Worm (Caenorhabditis elegans) whole organism, L2 larva: ENCODE measurements around the gene T26A5.6.
A peak's percentile ranks its signal among the peaks of the same experiment; 100 is the strongest.

Experiments used
- F13H6.1 ChIP-seq: sonication (generic microtip); optimal IDR thresholded peaks from 2 replicates; lab custom pipeline; 2016; ENCODE audit warnings: missing genetic modification characterization, missing compliant biosample characterization
- Y55F3AM.14 ChIP-seq: fragments of 200-800 bp; sonication (Bioruptor generic); optimal IDR thresholded peaks from 2 replicates; lab custom pipeline; 2018; ENCODE audit warnings: mild to moderate bottlenecking, missing genetic modification characterization, missing compliant biosample characterization
- ZK546.5 ChIP-seq: sonication (generic microtip); optimal IDR thresholded peaks from 2 replicates; lab custom pipeline; 2017; ENCODE audit warnings: missing biosample characterization, missing genetic modification characterization
- alr-1 ChIP-seq: fragments of 150-350 bp; optimal IDR thresholded peaks from 2 replicates; lab custom pipeline; 2014; ENCODE audit warnings: missing biosample characterization, missing genetic modification characterization
- ama-1 ChIP-seq: fragments of 150-350 bp; optimal IDR thresholded peaks from 2 replicates; lab custom pipeline; 2018; ENCODE audit warnings: inconsistent platforms
- blmp-1 ChIP-seq: sonication (generic microtip); optimal IDR thresholded peaks from 2 replicates; lab custom pipeline; 2017; ENCODE audit warnings: missing genetic modification characterization, mild to moderate bottlenecking, missing compliant biosample characterization, antibody characterized with exemption, moderate library complexity; ENCODE audit not compliant: insufficient read depth
- ceh-16 ChIP-seq: fragments of 150-350 bp; optimal IDR thresholded peaks from 2 replicates; lab custom pipeline; 2014; ENCODE audit warnings: missing biosample characterization, missing genetic modification characterization
- crh-2 ChIP-seq: sonication (generic microtip); optimal IDR thresholded peaks from 2 replicates; lab custom pipeline; 2017; ENCODE audit warnings: missing biosample characterization, missing genetic modification characterization
- dmd-4 ChIP-seq: sonication (generic microtip); optimal IDR thresholded peaks from 2 replicates; lab custom pipeline; 2017; ENCODE audit warnings: missing biosample characterization, missing genetic modification characterization
- elt-1 ChIP-seq: fragments of 150-350 bp; optimal IDR thresholded peaks from 2 replicates; lab custom pipeline; 2014; ENCODE audit warnings: missing biosample characterization, missing genetic modification characterization
- elt-3 ChIP-seq: sonication (generic microtip); optimal IDR thresholded peaks from 2 replicates; lab custom pipeline; 2017; ENCODE audit warnings: missing biosample characterization, missing genetic modification characterization
- fos-1 ChIP-seq: fragments of 150-350 bp; optimal IDR thresholded peaks from 2 replicates; lab custom pipeline; 2014; ENCODE audit warnings: missing biosample characterization, missing genetic modification characterization
- gmeb-1 ChIP-seq: fragments of 150-350 bp; optimal IDR thresholded peaks from 2 replicates; lab custom pipeline; 2014; ENCODE audit warnings: missing biosample characterization, missing genetic modification characterization
- lin-13 ChIP-seq: fragments of 150-350 bp; optimal IDR thresholded peaks from 2 replicates; lab custom pipeline; 2014; ENCODE audit warnings: missing biosample characterization, missing genetic modification reagents, missing genetic modification characterization
- lin-39 ChIP-seq: fragments of 150-350 bp; optimal IDR thresholded peaks from 2 replicates; lab custom pipeline; 2014; ENCODE audit warnings: missing biosample characterization, missing genetic modification reagents, missing genetic modification characterization
- lsy-2 ChIP-seq, 2 experiments: fragments of 150-350 bp in 1 of 2; sonication (generic microtip) in 1 of 2; optimal IDR thresholded peaks; 2 replicates each; lab custom pipeline; 2014 to 2017; ENCODE audit warnings: missing biosample characterization in 2 of 2, missing genetic modification characterization in 2 of 2
- mab-5 ChIP-seq: fragments of 150-350 bp; optimal IDR thresholded peaks from 2 replicates; lab custom pipeline; 2014; ENCODE audit warnings: missing biosample characterization, missing genetic modification characterization
- mbf-1 ChIP-seq: sonication (generic microtip); optimal IDR thresholded peaks from 2 replicates; lab custom pipeline; 2017; ENCODE audit warnings: missing biosample characterization, missing genetic modification characterization
- mdl-1 ChIP-seq, 2 experiments: fragments of 150-350 bp in 1 of 2; sonication (generic microtip) in 1 of 2; optimal IDR thresholded peaks; 2 replicates each; lab custom pipeline; 2017; ENCODE audit warnings: missing biosample characterization in 2 of 2, missing genetic modification characterization in 2 of 2
- nhr-11 ChIP-seq: fragments of 150-350 bp; optimal IDR thresholded peaks from 2 replicates; lab custom pipeline; 2014; ENCODE audit warnings: missing biosample characterization, missing genetic modification characterization
- nhr-12 ChIP-seq: fragments of 150-350 bp; optimal IDR thresholded peaks from 2 replicates; lab custom pipeline; 2014; ENCODE audit warnings: missing biosample characterization, missing genetic modification characterization
- nhr-129 ChIP-seq: fragments of 150-350 bp; optimal IDR thresholded peaks from 2 replicates; lab custom pipeline; 2014; ENCODE audit warnings: missing biosample characterization, missing genetic modification characterization
- nhr-21 ChIP-seq: fragments of 150-350 bp; optimal IDR thresholded peaks from 2 replicates; lab custom pipeline; 2014; ENCODE audit warnings: missing biosample characterization, missing genetic modification characterization
- nhr-23 ChIP-seq: fragments of 150-350 bp; optimal IDR thresholded peaks from 2 replicates; lab custom pipeline; 2014; ENCODE audit warnings: missing biosample characterization, missing genetic modification reagents, missing genetic modification characterization
- nhr-237 ChIP-seq: fragments of 150-350 bp; optimal IDR thresholded peaks from 2 replicates; lab custom pipeline; 2014; ENCODE audit warnings: missing biosample characterization, missing genetic modification characterization
- nhr-6 ChIP-seq: fragments of 150-350 bp; optimal IDR thresholded peaks from 2 replicates; lab custom pipeline; 2014; ENCODE audit warnings: missing biosample characterization, missing genetic modification characterization
- nhr-77 ChIP-seq: fragments of 150-350 bp; optimal IDR thresholded peaks from 2 replicates; lab custom pipeline; 2014; ENCODE audit warnings: missing biosample characterization, missing genetic modification characterization
- peb-1 ChIP-seq: fragments of 150-350 bp; optimal IDR thresholded peaks from 2 replicates; lab custom pipeline; 2014; ENCODE audit warnings: missing biosample characterization, missing genetic modification characterization
- sma-3 ChIP-seq: sonication (generic microtip); optimal IDR thresholded peaks from 2 replicates; lab custom pipeline; 2016; ENCODE audit warnings: missing genetic modification reagents, missing genetic modification characterization, missing compliant biosample characterization
- sma-9 ChIP-seq, 2 experiments: fragments of 150-350 bp in 1 of 2; sonication (generic microtip) in 1 of 2; optimal IDR thresholded peaks; 2 replicates each; lab custom pipeline; 2014 to 2016; ENCODE audit warnings: missing genetic modification characterization in 2 of 2, mild to moderate bottlenecking in 1 of 2, missing biosample characterization in 1 of 2, missing compliant biosample characterization in 1 of 2, missing genetic modification reagents in 1 of 2, moderate library complexity in 1 of 2
- unc-39 ChIP-seq: fragments of 150-350 bp; optimal IDR thresholded peaks from 2 replicates; lab custom pipeline; 2014; ENCODE audit warnings: missing biosample characterization, missing genetic modification characterization
- unc-55 ChIP-seq: fragments of 150-350 bp; sonication (generic microtip); optimal IDR thresholded peaks from 3 replicates; lab custom pipeline; 2014; ENCODE audit warnings: missing biosample characterization, missing genetic modification reagents, missing genetic modification characterization
- zag-1 ChIP-seq: fragments of 150-350 bp; optimal IDR thresholded peaks from 2 replicates; lab custom pipeline; 2014; ENCODE audit warnings: missing biosample characterization, missing genetic modification characterization
- ztf-1 ChIP-seq: fragments of 200-800 bp; sonication (Bioruptor generic); conservative IDR thresholded peaks from 2 replicates; pipeline ENCODE4 v1.3.6; 2022; ENCODE audit warnings: missing genetic modification characterization, missing compliant biosample characterization
- ztf-11 ChIP-seq: sonication (generic microtip); optimal IDR thresholded peaks from 2 replicates; lab custom pipeline; 2017; ENCODE audit warnings: missing biosample characterization, missing genetic modification characterization
- ztf-4 ChIP-seq: fragments of 150-350 bp; optimal IDR thresholded peaks from 2 replicates; lab custom pipeline; 2014; ENCODE audit warnings: missing biosample characterization, missing genetic modification characterization

The T26A5.6 gene

DNA sequence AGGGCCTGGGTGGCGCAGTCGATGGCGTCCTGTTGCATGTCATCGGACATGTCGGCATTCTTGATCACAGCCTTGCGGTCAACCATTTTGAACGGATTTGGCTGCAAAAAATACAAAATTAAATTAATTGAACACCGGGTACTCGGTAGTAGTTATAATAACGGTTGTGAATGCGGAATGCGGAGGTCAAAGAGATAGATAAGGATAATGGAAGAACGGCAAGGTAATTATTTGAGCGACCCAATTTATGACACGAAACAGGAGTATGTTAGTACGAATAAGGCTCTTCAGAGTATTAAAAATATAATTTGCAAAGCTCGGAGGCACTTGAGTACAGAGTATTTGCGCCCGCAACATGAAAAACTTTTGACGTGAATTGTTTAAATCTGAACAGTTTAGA, 13.2 kb upstream of the T26A5.6 start, which contains the start of gene dlc-1:
Gene dlc-1 (minus strand): TSS at position 101 of the 400 bp plus-strand sequence.
- TF ChIP-seq elt-3: no peak
- no peak for TF ChIP-seq ZK546.5 (tag; lab: Kevin White, UChicago)
- no peak for TF ChIP-seq ama-1 (lab: Kevin White, UChicago)
- no peak for TF ChIP-seq alr-1 (tag; lab: Kevin White, UChicago)
- TF ChIP-seq nhr-23 (tag; lab: Kevin White, UChicago): no peak
- no peak for TF ChIP-seq unc-39 (tag; lab: Kevin White, UChicago)
- no peak for TF ChIP-seq crh-2 (tag; lab: Kevin White, UChicago)
- TF ChIP-seq F13H6.1: no peak
- TF ChIP-seq nhr-11 (tag; lab: Kevin White, UChicago): no peak
- no peak for TF ChIP-seq nhr-12 (tag; lab: Kevin White, UChicago)
- no peak for TF ChIP-seq lin-13
- TF ChIP-seq nhr-129 (tag; lab: Kevin White, UChicago): no peak
- no peak for TF ChIP-seq mbf-1 (tag; lab: Kevin White, UChicago)
- no peak for TF ChIP-seq elt-1 (tag; lab: Kevin White, UChicago)
- no peak for TF ChIP-seq peb-1
- TF ChIP-seq sma-9 (GFP tag; optimal IDR thresholded peaks at IDR 0.05; lab: Kevin White, UChicago): no peak
- TF ChIP-seq sma-9 (tag; optimal IDR thresholded peaks at IDR 0.05; lab: Kevin White, UChicago): no peak
- no peak for TF ChIP-seq mab-5
- TF ChIP-seq ztf-1 (GFP tag; lab: Robert Waterston, UW): no peak
- no peak for TF ChIP-seq ztf-11 (tag; lab: Kevin White, UChicago)

DNA sequence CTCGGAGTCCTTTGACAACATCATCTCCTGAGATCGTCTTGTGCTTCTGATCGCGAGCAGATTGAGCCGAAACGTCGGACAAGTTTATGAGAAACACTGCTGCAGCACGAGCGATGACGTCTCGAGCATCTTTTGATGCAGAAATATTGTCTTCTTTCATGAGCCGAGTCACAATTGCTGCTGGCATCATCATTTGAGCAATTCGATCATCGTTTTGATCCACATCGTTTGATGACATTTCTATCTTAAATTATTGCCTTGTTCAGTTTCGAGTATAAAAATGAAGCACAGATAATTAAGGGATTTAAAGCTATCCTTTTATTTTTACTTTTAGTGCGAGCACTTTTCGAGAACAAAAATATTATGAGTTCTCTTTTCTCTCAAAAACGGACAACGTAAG, 12.1 kb upstream of the T26A5.6 start, which contains the start of gene T26A5.8:
Gene T26A5.8 (minus strand): TSS at position 247 of the 400 bp plus-strand sequence.
- peak; percentile 45 for TF ChIP-seq sma-3 (GFP tag; lab: Kevin White, UChicago)
- peak; percentile 29 for TF ChIP-seq ztf-4 (tag; lab: Kevin White, UChicago)
- peak; percentile 19 for TF ChIP-seq nhr-6 (tag; lab: Kevin White, UChicago)
- TF ChIP-seq lin-13: peak; percentile 15
- TF ChIP-seq nhr-12 (tag; lab: Kevin White, UChicago): no peak
- TF ChIP-seq nhr-129 (tag; lab: Kevin White, UChicago): peak; percentile 25
- TF ChIP-seq crh-2 (tag; lab: Kevin White, UChicago): peak; percentile 10
- TF ChIP-seq ama-1 (lab: Kevin White, UChicago): peak; percentile 56
- no peak for TF ChIP-seq elt-1 (tag; lab: Kevin White, UChicago)
- TF ChIP-seq nhr-237 (tag; lab: Kevin White, UChicago): no peak
- TF ChIP-seq dmd-4 (tag; lab: Kevin White, UChicago): no peak
- TF ChIP-seq lsy-2 (tag; optimal IDR thresholded peaks at IDR 0.05; lab: Kevin White, UChicago): peak in 1 of 2 experiments; percentile 58

DNA sequence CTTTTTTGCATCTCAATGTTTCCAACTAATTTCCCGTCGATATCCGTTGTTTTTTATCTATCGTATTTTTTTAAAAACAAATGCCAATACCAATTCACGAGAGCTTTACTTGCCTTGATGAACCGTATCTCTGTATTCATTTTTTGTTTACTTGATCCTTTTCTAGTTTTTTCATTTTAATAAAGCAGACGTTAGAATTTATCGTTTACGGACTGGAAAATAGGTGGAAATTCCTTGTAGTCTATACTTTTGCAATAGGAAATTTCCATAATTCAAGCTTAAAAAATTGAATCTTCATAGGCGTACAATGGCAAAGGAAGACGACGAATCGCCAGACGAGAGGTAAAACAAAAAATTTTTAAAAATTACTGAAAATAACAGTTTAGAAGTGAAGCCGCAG, 9.3 kb upstream of the T26A5.6 start, which contains the start of gene algn-1:
Gene algn-1 (plus strand): TSS at position 301 of the 400 bp plus-strand sequence.
- no peak for TF ChIP-seq zag-1 (tag; lab: Kevin White, UChicago)
- no peak for TF ChIP-seq nhr-21 (tag; lab: Kevin White, UChicago)
- no peak for TF ChIP-seq crh-2 (tag; lab: Kevin White, UChicago)
- no peak for TF ChIP-seq fos-1 (tag; lab: Kevin White, UChicago)
- no peak for TF ChIP-seq ZK546.5 (tag; lab: Kevin White, UChicago)
- TF ChIP-seq mbf-1 (tag; lab: Kevin White, UChicago): no peak
- no peak for TF ChIP-seq nhr-129 (tag; lab: Kevin White, UChicago)
- TF ChIP-seq ztf-4 (tag; lab: Kevin White, UChicago): no peak
- no peak for TF ChIP-seq blmp-1 (tag; lab: Kevin White, UChicago)
- no peak for TF ChIP-seq lin-13
- no peak for TF ChIP-seq ztf-1 (GFP tag; lab: Robert Waterston, UW)
- TF ChIP-seq nhr-77: no peak
- no peak for TF ChIP-seq Y55F3AM.14 (GFP tag; lab: Kevin White, UChicago)
- TF ChIP-seq mdl-1 (tag; optimal IDR thresholded peaks at IDR 0.05; lab: Kevin White, UChicago): no peak
- TF ChIP-seq dmd-4 (tag; lab: Kevin White, UChicago): no peak
- no peak for TF ChIP-seq ztf-11 (tag; lab: Kevin White, UChicago)
- TF ChIP-seq nhr-11 (tag; lab: Kevin White, UChicago): no peak

- TF ChIP-seq ceh-16 (tag; lab: Kevin White, UChicago) (no peak), mab-5 (no peak), sma-3 (GFP tag; lab: Kevin White, UChicago) (no peak), blmp-1 (tag; lab: Kevin White, UChicago) (no peak), nhr-23 (tag; lab: Kevin White, UChicago) (no peak), gmeb-1 (tag; lab: Kevin White, UChicago) (no peak), ZK546.5 (tag; lab: Kevin White, UChicago) (no peak), elt-1 (tag; lab: Kevin White, UChicago) (no peak), nhr-6 (tag; lab: Kevin White, UChicago) (no peak), lin-13 (no peak), lin-39 (tag; lab: Kevin White, UChicago) (no peak), unc-39 (tag; lab: Kevin White, UChicago) (no peak), dmd-4 (tag; lab: Kevin White, UChicago) (no peak), peb-1 (no peak), unc-55 (GFP tag; lab: Kevin White, UChicago) (no peak), elt-3 (no peak)
Measured at ce11 chrIII:6454183-6454582, 3.7 kb upstream of the T26A5.6 start, which contains the start of gene jhdm-1. jhdm-1 (plus strand) TSS chrIII:6454483.
